Fruit fly (Drosophila melanogaster): ENCODE measurements around the gene Utx.

dm6 chr2L:10321612-10322011 is 43.0 kb upstream of the Utx start:
- TF ChIP-seq Myc (optimal IDR thresholded peaks at IDR 0.05), result no peak
- TF ChIP-seq ttk (optimal IDR thresholded peaks at IDR 0.05), result no peak
- no peak for TF ChIP-seq psq (optimal IDR thresholded peaks at IDR 0.05)
- TF ChIP-seq Sin3A (optimal IDR thresholded peaks at IDR 0.05), result no peak

Measured in Kc167 (cell line).